Worm (Caenorhabditis elegans): ENCODE data around the gene atg-10.

atg-10 gene

DNA sequence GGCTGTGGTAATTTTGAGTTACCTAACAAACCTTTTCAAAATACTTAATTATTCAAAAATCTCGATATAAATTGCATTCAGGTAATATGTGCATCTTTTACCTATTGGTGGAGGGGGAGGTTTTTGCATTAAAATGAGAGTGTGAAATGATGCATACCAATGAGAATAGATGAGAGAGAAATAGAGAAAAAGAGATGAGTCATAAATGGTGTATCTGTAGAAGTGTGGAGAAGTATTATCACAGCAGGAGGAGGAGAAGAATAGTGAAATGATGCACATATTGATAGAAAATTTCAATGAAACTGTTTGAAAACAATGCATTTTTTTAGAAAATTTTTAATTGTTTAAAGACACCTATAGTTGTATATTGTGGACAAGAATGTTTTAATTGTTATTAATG lies 18.4 kb upstream of the atg-10 start:
- TF ChIP-seq nhr-28 (tag; optimal IDR thresholded peaks at IDR 0.05) (no peak), pqm-1 (tag; optimal IDR thresholded peaks at IDR 0.05) (no peak), dpl-1 (GFP tag; optimal IDR thresholded peaks at IDR 0.05) (no peak), mef-2 (tag; optimal IDR thresholded peaks at IDR 0.05) (no peak), nhr-85 (tag) (peak; percentile 31), aly-2 (tag; optimal IDR thresholded peaks at IDR 0.05) (no peak), tlp-1 (tag; optimal IDR thresholded peaks at IDR 0.05) (no peak), lin-14 (GFP tag; optimal IDR thresholded peaks at IDR 0.05) (peak; percentile 30), nhr-12 (tag; optimal IDR thresholded peaks at IDR 0.05) (no peak), nhr-20 (tag; optimal IDR thresholded peaks at IDR 0.05) (no peak), blmp-1 (tag; optimal IDR thresholded peaks at IDR 0.05) (no peak), ces-1 (GFP tag; optimal IDR thresholded peaks at IDR 0.05) (no peak), mep-1 (tag; optimal IDR thresholded peaks at IDR 0.05) (peak; percentile 12), sox-4 (tag; optimal IDR thresholded peaks at IDR 0.05) (no peak), C34B4.2 (tag; optimal IDR thresholded peaks at IDR 0.05) (no peak), pag-3 (tag; optimal IDR thresholded peaks at IDR 0.05; ENCODE audit: borderline replicate concordance, insufficient read depth) (no peak), ztf-4 (tag; optimal IDR thresholded peaks at IDR 0.05) (no peak)

DNA sequence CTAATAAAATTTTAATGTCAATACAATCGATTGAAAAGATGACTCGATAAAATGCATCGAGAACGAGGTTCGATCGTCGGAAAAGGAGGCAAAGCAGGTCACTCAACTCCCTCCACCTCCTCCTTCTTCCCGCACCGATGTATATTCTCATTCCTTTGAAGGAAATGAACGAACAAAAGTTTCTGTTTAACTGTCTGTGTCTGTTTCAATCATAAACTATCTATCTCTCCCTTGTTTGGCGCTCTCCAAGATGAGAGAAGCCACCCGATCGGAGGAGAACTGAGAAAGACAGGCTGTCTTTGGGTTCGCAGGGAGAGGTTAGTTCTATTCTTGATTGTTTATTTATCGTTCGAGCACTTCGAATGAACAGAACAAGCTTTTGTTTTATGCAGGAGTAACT lies 17.8 kb upstream of the atg-10 start, which contains the start of gene D2085.7:
Gene D2085.7 (plus strand): TSS at position 251 of the 400 bp plus-strand sequence.
- no peak for TF ChIP-seq tbx-2 (tag; optimal IDR thresholded peaks at IDR 0.05)
- no peak for TF ChIP-seq nhr-77 (tag; optimal IDR thresholded peaks at IDR 0.05)
- TF ChIP-seq isw-1 (GFP tag; IDR thresholded peaks at IDR 0.05), result no peak
- TF ChIP-seq swsn-7 (tag; optimal IDR thresholded peaks at IDR 0.05), result no peak
- TF ChIP-seq unc-30 (tag; optimal IDR thresholded peaks at IDR 0.05), result no peak
- peak; percentile 39 for TF ChIP-seq lin-14 (GFP tag; optimal IDR thresholded peaks at IDR 0.05)
- no peak for TF ChIP-seq F16B12.6 (tag; optimal IDR thresholded peaks at IDR 0.05)
- no peak for TF ChIP-seq lin-13 (GFP tag; optimal IDR thresholded peaks at IDR 0.05)
- no peak for TF ChIP-seq fkh-10 (GFP tag; optimal IDR thresholded peaks at IDR 0.05)
- TF ChIP-seq hpl-2 (GFP tag; optimal IDR thresholded peaks at IDR 0.05), result no peak
- no peak for TF ChIP-seq fos-1 (tag; optimal IDR thresholded peaks at IDR 0.05)
- no peak for TF ChIP-seq grh-1 (GFP tag; IDR thresholded peaks at IDR 0.05)
- TF ChIP-seq nhr-71 (tag; optimal IDR thresholded peaks at IDR 0.05), result no peak
- TF ChIP-seq efl-1 (optimal IDR thresholded peaks at IDR 0.05), result no peak
- TF ChIP-seq efl-1 (GFP tag; optimal IDR thresholded peaks at IDR 0.05 in 1 of 2), result peak in 1 of 2 experiments; percentile 58
- no peak for TF ChIP-seq nhr-11 (tag; optimal IDR thresholded peaks at IDR 0.05)
- TF ChIP-seq mef-2 (tag; optimal IDR thresholded peaks at IDR 0.05), result no peak
- TF ChIP-seq blmp-1 (tag; optimal IDR thresholded peaks at IDR 0.05), result peak; percentile 81
- TF ChIP-seq ztf-4 (tag; optimal IDR thresholded peaks at IDR 0.05), result no peak
- TF ChIP-seq C34B4.2 (tag; optimal IDR thresholded peaks at IDR 0.05), result no peak
- TF ChIP-seq pag-3 (tag; optimal IDR thresholded peaks at IDR 0.05; ENCODE audit: borderline replicate concordance, insufficient read depth), result no peak
- TF ChIP-seq nhr-28 (tag; optimal IDR thresholded peaks at IDR 0.05), result no peak
- TF ChIP-seq efl-3 (GFP tag; optimal IDR thresholded peaks at IDR 0.05), result no peak
- TF ChIP-seq ama-1 (optimal IDR thresholded peaks at IDR 0.05), result no peak
- TF ChIP-seq lin-15B (tag; optimal IDR thresholded peaks at IDR 0.05), result no peak
- TF ChIP-seq nhr-85 (tag), result peak; percentile 57
- TF ChIP-seq unc-86 (tag; optimal IDR thresholded peaks at IDR 0.05), result no peak
- TF ChIP-seq ceh-8 (GFP tag; optimal IDR thresholded peaks at IDR 0.05), result no peak
- TF ChIP-seq mab-9 (GFP tag; IDR thresholded peaks at IDR 0.05), result no peak
- TF ChIP-seq elt-3 (tag; optimal IDR thresholded peaks at IDR 0.05), result peak in 1 of 6 experiments; percentile 11
- peak in 1 of 2 experiments; percentile 4 for TF ChIP-seq lin-35 (GFP tag; optimal IDR thresholded peaks at IDR 0.05)
- no peak for TF ChIP-seq C16A3.4 (tag; optimal IDR thresholded peaks at IDR 0.05)
- no peak for TF ChIP-seq unc-62 (GFP tag; optimal IDR thresholded peaks at IDR 0.05)
- no peak for TF ChIP-seq ceh-90 (tag; optimal IDR thresholded peaks at IDR 0.05)
- TF ChIP-seq ceh-88 (GFP tag; IDR thresholded peaks at IDR 0.05), result no peak
- TF ChIP-seq aly-2 (tag; optimal IDR thresholded peaks at IDR 0.05), result no peak
- no peak for TF ChIP-seq dpl-1 (GFP tag; optimal IDR thresholded peaks at IDR 0.05)

All from whole organism, L1 larva.